Worm (Caenorhabditis elegans): ENCODE results near the gene mics-1.
A peak's percentile ranks its signal among the peaks of the same experiment; 100 is the strongest.

mics-1 gene

ce11 chrV:10536808-10537207 is 41.3 kb downstream of the mics-1 start (continued):
- TF ChIP-seq unc-3 (GFP tag; conservative IDR thresholded peaks at IDR 0.05) (no peak), unc-3 (tag; optimal IDR thresholded peaks at IDR 0.05) (no peak), ceh-31 (tag; optimal IDR thresholded peaks at IDR 0.05) (peak; percentile 77), lim-6 (tag; optimal IDR thresholded peaks at IDR 0.05) (no peak), hlh-15 (tag; optimal IDR thresholded peaks at IDR 0.05) (no peak), gmeb-2 (tag; optimal IDR thresholded peaks at IDR 0.05) (no peak), ttx-3 (tag; optimal IDR thresholded peaks at IDR 0.05) (no peak), ceh-6 (GFP tag; optimal IDR thresholded peaks at IDR 0.05) (no peak)

- no peak for TF ChIP-seq C08G9.2 (tag; optimal IDR thresholded peaks at IDR 0.05)
- no peak for TF ChIP-seq unc-3 (GFP tag; conservative IDR thresholded peaks at IDR 0.05)
- no peak for TF ChIP-seq unc-3 (tag; optimal IDR thresholded peaks at IDR 0.05)
- TF ChIP-seq elt-2 (tag; optimal IDR thresholded peaks at IDR 0.05), result no peak
These were observed 41.9 kb downstream of the mics-1 start, which contains the start of gene ppm-1.A for ce11 chrV:10536095-10536691. ppm-1.A (minus strand) TSS chrV:10536388.

- TF ChIP-seq C38D4.7 (GFP tag; optimal IDR thresholded peaks at IDR 0.05) (no peak), ahr-1 (tag; optimal IDR thresholded peaks at IDR 0.05) (no peak), ref-2 (tag; optimal IDR thresholded peaks at IDR 0.05) (no peak), fkh-6 (tag; optimal IDR thresholded peaks at IDR 0.05) (no peak), F13H6.1 (tag; optimal IDR thresholded peaks at IDR 0.05) (no peak), ceh-48 (tag; optimal IDR thresholded peaks at IDR 0.05) (no peak), fax-1 (tag; optimal IDR thresholded peaks at IDR 0.05) (no peak), odd-2 (tag; optimal IDR thresholded peaks at IDR 0.05) (no peak), che-1 (tag; optimal IDR thresholded peaks at IDR 0.05) (no peak), sox-2 (GFP tag; IDR thresholded peaks at IDR 0.05) (no peak), lim-6 (tag; optimal IDR thresholded peaks at IDR 0.05) (no peak), rnt-1 (tag; optimal IDR thresholded peaks at IDR 0.05) (no peak), T23F11.4 (GFP tag; optimal IDR thresholded peaks at IDR 0.05) (no peak), pros-1 (tag; optimal IDR thresholded peaks at IDR 0.05) (no peak)
These were observed 42.8 kb downstream of the mics-1 start for ce11 chrV:10535325-10535724.

- TF ChIP-seq unc-3 (GFP tag; conservative IDR thresholded peaks at IDR 0.05), result no peak
- TF ChIP-seq unc-3 (tag; optimal IDR thresholded peaks at IDR 0.05), result no peak
- TF ChIP-seq ceh-6 (GFP tag; optimal IDR thresholded peaks at IDR 0.05), result no peak
- no peak for TF ChIP-seq ceh-45 (GFP tag; IDR thresholded peaks at IDR 0.05)
These were observed 45.4 kb downstream of the mics-1 start, which contains the start of gene txt-10 for ce11 chrV:10532725-10533124. txt-10 (minus strand) TSS chrV:10532825.

ce11 chrV:10529600-10529999 is 48.5 kb downstream of the mics-1 start:
- TF ChIP-seq ceh-30 (tag; optimal IDR thresholded peaks at IDR 0.05) (no peak), ceh-34 (tag; optimal IDR thresholded peaks at IDR 0.05) (no peak), nhr-11 (tag; optimal IDR thresholded peaks at IDR 0.05) (no peak), zip-5 (tag; optimal IDR thresholded peaks at IDR 0.05) (no peak), unc-86 (tag; optimal IDR thresholded peaks at IDR 0.05) (no peak), hlh-8 (tag; optimal IDR thresholded peaks at IDR 0.05) (no peak), ztf-16 (tag; optimal IDR thresholded peaks at IDR 0.05) (no peak), elt-2 (tag; optimal IDR thresholded peaks at IDR 0.05) (no peak), tbx-7 (tag; optimal IDR thresholded peaks at IDR 0.05) (no peak), dve-1 (tag; optimal IDR thresholded peaks at IDR 0.05) (no peak), T23F11.4 (GFP tag; optimal IDR thresholded peaks at IDR 0.05) (no peak), pat-9 (tag; optimal IDR thresholded peaks at IDR 0.05) (no peak), C38D4.7 (GFP tag; optimal IDR thresholded peaks at IDR 0.05) (no peak)

Measured in whole organism, late embryonic.